Worm (Caenorhabditis elegans) whole organism, late embryonic: ENCODE data around the gene T06C12.14.

Source experiments
- nhr-11 ChIP-seq: fragments of 150-350 bp; optimal IDR thresholded peaks from 2 replicates; lab custom pipeline; 2014; ENCODE audit warnings: missing biosample characterization, missing genetic modification characterization
- sox-4 ChIP-seq: sonication (generic microtip); optimal IDR thresholded peaks from 2 replicates; lab custom pipeline; 2017; ENCODE audit warnings: mild to moderate bottlenecking, missing genetic modification characterization, inconsistent platforms, missing compliant biosample characterization
- unc-42 ChIP-seq: sonication (generic microtip); optimal IDR thresholded peaks from 2 replicates; lab custom pipeline; 2016; ENCODE audit warnings: missing genotype, missing genetic modification characterization, missing compliant biosample characterization

ce11 chrV:15863042-15863441 is 36.8 kb upstream of the T06C12.14 start, which contains the start of gene srh-299:
- TF ChIP-seq sox-4 (tag; lab: Kevin White, UChicago) (no peak), unc-42 (no peak), nhr-11 (tag; lab: Kevin White, UChicago) (no peak)
